Fruit fly (Drosophila melanogaster): Measurements from ENCODE around the gene HemK2.

DNA sequence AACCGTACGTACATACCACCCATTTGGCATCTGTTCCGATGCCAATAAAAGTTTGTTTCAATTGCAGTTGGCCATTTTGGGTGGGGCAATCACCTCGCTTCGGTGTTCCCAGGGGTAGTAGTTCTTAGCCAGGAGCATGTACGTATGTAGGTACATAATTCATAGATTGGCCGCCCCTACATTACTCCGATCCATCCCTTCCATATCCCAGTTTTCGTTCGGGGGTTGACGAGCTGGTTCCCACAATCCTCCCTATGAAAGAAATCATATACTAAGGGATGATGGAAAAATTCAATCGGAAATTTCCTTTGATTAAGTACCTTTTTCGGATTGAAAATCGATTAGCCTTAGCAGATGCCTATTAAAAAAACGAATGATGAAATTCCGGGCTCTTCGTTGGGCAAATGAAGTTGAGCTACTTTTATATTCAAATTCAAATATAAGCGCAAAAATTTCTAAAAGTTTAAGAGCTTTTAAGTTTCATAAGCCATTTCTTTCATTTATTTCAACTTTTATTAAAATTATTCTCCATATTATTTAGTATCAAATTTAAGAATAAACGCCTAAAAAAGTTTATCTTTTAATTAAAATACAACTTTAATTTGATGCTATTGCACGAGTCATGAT, 1.4 kb downstream of the HemK2 start:
- TF ChIP-seq fkh (GFP tag; optimal IDR thresholded peaks at IDR 0.05) (no peak), CG34406 (GFP tag; optimal IDR thresholded peaks at IDR 0.05) (no peak)

Data from whole organism, prepupa.